Worm (Caenorhabditis elegans) whole organism, midembryonic: ENCODE results near the gene ZK1320.7.

Experiments used
- T22C8.4 ChIP-seq: fragments of 200-800 bp; sonication (Bioruptor generic); IDR thresholded peaks from 2 replicates; pipeline ENCODE4 v1.3.6; 2022; ENCODE audit warnings: missing genetic modification characterization, missing compliant biosample characterization
- flt-1 ChIP-seq: fragments of 200-800 bp; sonication (Bioruptor generic); IDR thresholded peaks from 2 replicates; pipeline ENCODE4 v1.3.6; 2022; ENCODE audit warnings: missing genetic modification characterization, missing compliant biosample characterization
- klf-2 ChIP-seq: fragments of 200-800 bp; sonication (Bioruptor generic); conservative IDR thresholded peaks from 2 replicates; pipeline ENCODE4 v1.3.6; 2022; ENCODE audit warnings: missing genetic modification reagents, missing genetic modification characterization, missing compliant biosample characterization
- ref-1 ChIP-seq: fragments of 200-800 bp; sonication (Bioruptor generic); conservative IDR thresholded peaks from 2 replicates; pipeline ENCODE4 v1.3.6; 2022; ENCODE audit warnings: missing genetic modification reagents, missing genetic modification characterization, missing compliant biosample characterization
- tab-1 ChIP-seq: fragments of 200-800 bp; sonication (Bioruptor generic); IDR thresholded peaks from 2 replicates; pipeline ENCODE4 v1.3.6; 2022; ENCODE audit warnings: missing genetic modification characterization, missing compliant biosample characterization
- ztf-23 ChIP-seq: fragments of 200-800 bp; sonication (Bioruptor generic); IDR thresholded peaks from 2 replicates; pipeline ENCODE4 v1.3.6; 2022; ENCODE audit warnings: missing genetic modification reagents, missing genetic modification characterization, missing compliant biosample characterization
- ztf-29 ChIP-seq: fragments of 200-800 bp; sonication (Bioruptor generic); IDR thresholded peaks from 2 replicates; pipeline ENCODE4 v1.3.6; 2022; ENCODE audit warnings: missing genetic modification reagents, missing genetic modification characterization, missing compliant biosample characterization

ce11 chrII:9662797-9663196 lies 8.6 kb upstream of the ZK1320.7 start, which contains the start of gene cyp-13A10:
- TF ChIP-seq flt-1, result no peak
- TF ChIP-seq ref-1, result no peak
- TF ChIP-seq klf-2, result no peak
- no peak for TF ChIP-seq T22C8.4
- TF ChIP-seq ztf-29 (GFP tag; lab: Robert Waterston, UW), result no peak
- no peak for TF ChIP-seq tab-1 (GFP tag; lab: Robert Waterston, UW)
- TF ChIP-seq ztf-23 (GFP tag; lab: Robert Waterston, UW), result no peak
